Worm (Caenorhabditis elegans) whole organism, young adult: ENCODE data around the gene F55G11.10.

Source experiments
- B0019.2 ChIP-seq: fragments of 200-800 bp; sonication (Bioruptor generic); conservative IDR thresholded peaks from 2 replicates; pipeline ENCODE4 v1.3.6; 2022; ENCODE audit warnings: missing genetic modification reagents, missing genetic modification characterization, missing compliant biosample characterization
- D2030.7 ChIP-seq: fragments of 200-800 bp; sonication (Bioruptor generic); IDR thresholded peaks from 2 replicates; pipeline ENCODE4 v1.3.6; 2022; ENCODE audit warnings: missing genetic modification reagents, missing genetic modification characterization, missing compliant biosample characterization
- F33H1.4 ChIP-seq: fragments of 200-800 bp; sonication (Bioruptor generic); IDR thresholded peaks from 2 replicates; pipeline ENCODE4 v1.3.6; 2022; ENCODE audit warnings: missing genetic modification reagents, missing genetic modification characterization, missing compliant biosample characterization
- F37B4.10 ChIP-seq: fragments of 200-800 bp; sonication (Bioruptor generic); IDR thresholded peaks from 2 replicates; pipeline ENCODE4 v1.3.6; 2022; ENCODE audit warnings: missing genetic modification characterization, missing compliant biosample characterization
- Y53F4B.3 ChIP-seq: fragments of 200-800 bp; sonication (Bioruptor generic); IDR thresholded peaks from 2 replicates; pipeline ENCODE4 v1.3.6; 2022; ENCODE audit warnings: missing genetic modification reagents, missing genetic modification characterization, missing compliant biosample characterization
- Y53G8AR.9 ChIP-seq: fragments of 200-800 bp; sonication (Bioruptor generic); conservative IDR thresholded peaks from 2 replicates; pipeline ENCODE4 v1.3.6; 2022; ENCODE audit warnings: missing genetic modification reagents, missing genetic modification characterization, missing compliant biosample characterization
- Y79H2A.3 ChIP-seq: fragments of 200-800 bp; sonication (Bioruptor generic); conservative IDR thresholded peaks from 2 replicates; pipeline ENCODE4 v1.3.6; 2022; ENCODE audit warnings: missing genetic modification reagents, missing genetic modification characterization, missing compliant biosample characterization
- cebp-1 ChIP-seq, 2 experiments: fragments of 200-800 bp in 1 of 2; sonication (Bioruptor generic) in 1 of 2; sonication (generic microtip) in 1 of 2; IDR thresholded peaks in 1 of 2; optimal IDR thresholded peaks in 1 of 2; 2 replicates each; pipeline versions ENCODE4 v1.3.6 to Lab custom; 2017 to 2022; ENCODE audit warnings: missing compliant biosample characterization in 2 of 2, missing genetic modification characterization in 2 of 2, mild to moderate bottlenecking in 1 of 2, missing genetic modification reagents in 1 of 2, moderate library complexity in 1 of 2
- ceh-100 ChIP-seq: fragments of 200-800 bp; sonication (Bioruptor generic); IDR thresholded peaks from 2 replicates; pipeline ENCODE4 v1.3.6; 2022; ENCODE audit warnings: missing genetic modification reagents, missing genetic modification characterization, missing compliant biosample characterization
- ceh-79 ChIP-seq: sonication (generic microtip); optimal IDR thresholded peaks from 2 replicates; lab custom pipeline; 2017; ENCODE audit warnings: mild to moderate bottlenecking, missing genetic modification characterization, missing compliant biosample characterization
- egl-44 ChIP-seq: fragments of 200-800 bp; sonication (Bioruptor generic); IDR thresholded peaks from 2 replicates; pipeline ENCODE4 v1.3.6; 2022; ENCODE audit warnings: missing genetic modification reagents, missing genetic modification characterization, missing compliant biosample characterization
- hlh-26 ChIP-seq: fragments of 200-800 bp; sonication (Bioruptor generic); conservative IDR thresholded peaks from 2 replicates; pipeline ENCODE4 v1.3.6; 2022; ENCODE audit warnings: missing genetic modification reagents, missing genetic modification characterization, missing compliant biosample characterization
- let-607 ChIP-seq, 2 experiments: fragments of 200-800 bp in 1 of 2; sonication (Bioruptor generic) in 1 of 2; sonication (generic microtip) in 1 of 2; optimal IDR thresholded peaks; 2 replicates each; lab custom pipeline; 2016 to 2018; ENCODE audit warnings: mild to moderate bottlenecking in 2 of 2, missing compliant biosample characterization in 2 of 2, missing genetic modification characterization in 2 of 2, moderate library complexity in 2 of 2, missing genotype in 1 of 2
- lin-26 ChIP-seq: fragments of 200-800 bp; sonication (Bioruptor generic); IDR thresholded peaks from 2 replicates; pipeline ENCODE4 v1.3.6; 2022; ENCODE audit warnings: missing genetic modification reagents, missing genetic modification characterization, missing compliant biosample characterization
- lin-54 ChIP-seq: fragments of 200-800 bp; sonication (Bioruptor generic); optimal IDR thresholded peaks from 2 replicates; lab custom pipeline; 2018; ENCODE audit warnings: mild to moderate bottlenecking, missing genetic modification characterization, missing compliant biosample characterization
- lir-1 ChIP-seq: fragments of 200-800 bp; sonication (Bioruptor generic); conservative IDR thresholded peaks from 2 replicates; pipeline ENCODE4 v1.3.6; 2022; ENCODE audit warnings: missing genetic modification reagents, missing genetic modification characterization, missing compliant biosample characterization
- nhr-120 ChIP-seq: fragments of 200-800 bp; sonication (Bioruptor generic); IDR thresholded peaks from 2 replicates; pipeline ENCODE4 v1.3.6; 2022; ENCODE audit warnings: missing genetic modification characterization, missing compliant biosample characterization
- nhr-179 ChIP-seq: sonication (generic microtip); optimal IDR thresholded peaks from 2 replicates; lab custom pipeline; 2016; ENCODE audit warnings: mild to moderate bottlenecking, missing genetic modification characterization, missing compliant biosample characterization
- nhr-27 ChIP-seq: fragments of 200-800 bp; sonication (Bioruptor generic); optimal IDR thresholded peaks from 2 replicates; lab custom pipeline; 2018; ENCODE audit warnings: mild to moderate bottlenecking, missing genetic modification characterization, moderate library complexity, missing compliant biosample characterization
- nhr-80 ChIP-seq: sonication (generic microtip); optimal IDR thresholded peaks from 2 replicates; lab custom pipeline; 2016; ENCODE audit warnings: missing genetic modification characterization, missing compliant biosample characterization
- snpc-4 ChIP-seq, 5 experiments: fragments of 150-350 bp in 1 of 5; sonication (generic microtip) in 4 of 5; optimal IDR thresholded peaks; 2 replicates each; lab custom pipeline; 2014 to 2018; ENCODE audit warnings: missing genetic modification characterization in 5 of 5, missing biosample characterization in 3 of 5, antibody characterized with exemption in 2 of 5, mild to moderate bottlenecking in 2 of 5, missing compliant biosample characterization in 2 of 5, missing genotype in 2 of 5, moderate library complexity in 2 of 5, missing genetic modification reagents in 1 of 5
- ztf-18 ChIP-seq: sonication (generic microtip); optimal IDR thresholded peaks from 2 replicates; lab custom pipeline; 2016; ENCODE audit warnings: missing genotype, mild to moderate bottlenecking, missing genetic modification characterization, missing compliant biosample characterization
- ztf-6 ChIP-seq: fragments of 200-800 bp; sonication (Bioruptor generic); IDR thresholded peaks from 2 replicates; pipeline ENCODE4 v1.3.6; 2022; ENCODE audit warnings: missing genetic modification reagents, missing genetic modification characterization, missing compliant biosample characterization

Gene F55G11.10

DNA sequence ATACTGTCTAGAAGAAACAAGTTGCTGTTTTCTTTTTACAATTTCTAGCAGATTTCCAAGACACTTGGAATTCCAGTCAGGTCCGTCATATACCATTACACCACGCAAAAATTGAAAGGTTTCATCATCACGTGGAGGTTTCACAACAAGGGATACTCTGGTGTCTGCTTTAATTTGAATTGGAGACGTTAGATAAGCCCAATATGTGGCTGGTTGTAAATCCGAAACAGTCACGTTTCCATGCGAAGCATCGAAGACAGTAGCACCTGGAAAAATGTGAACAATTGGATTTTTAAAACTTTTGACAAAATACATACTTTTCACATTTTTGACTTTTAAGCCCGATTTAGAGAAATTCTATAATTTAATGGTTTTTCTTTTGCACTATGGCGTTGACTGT is 42.1 kb downstream of the F55G11.10 start:
- no peak for TF ChIP-seq hlh-26
- no peak for TF ChIP-seq ceh-79 (tag; lab: Kevin White, UChicago)
- TF ChIP-seq Y53F4B.3 (GFP tag; lab: Robert Waterston, UW): no peak
- TF ChIP-seq B0019.2: no peak

DNA sequence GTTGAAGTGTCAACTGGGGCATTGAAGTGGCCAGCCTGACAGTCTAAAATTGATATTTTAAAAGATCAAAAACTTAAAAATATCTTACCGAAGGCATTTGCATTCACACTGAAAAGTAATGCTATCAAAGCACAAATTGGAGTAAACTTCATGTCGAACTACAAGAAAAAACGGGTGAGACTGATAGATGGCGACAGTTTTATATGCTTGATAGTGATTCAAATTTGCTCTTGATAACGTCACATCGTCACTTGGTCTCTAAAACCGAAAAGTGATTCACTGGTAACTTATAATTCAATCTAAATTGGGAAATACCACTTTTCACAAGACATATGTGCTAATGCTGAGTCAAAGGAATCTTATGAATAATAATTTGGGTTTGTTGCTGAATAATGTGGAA is 43.1 kb downstream of the F55G11.10 start, which contains the start of gene K10D11.5:
Gene K10D11.5 (minus strand): TSS at position 215 of the 400 bp plus-strand sequence.
- TF ChIP-seq D2030.7 (GFP tag; lab: Robert Waterston, UW): no peak
- peak in 1 of 2 experiments; percentile 60 for TF ChIP-seq let-607 (tag; optimal IDR thresholded peaks at IDR 0.05; lab: Kevin White, UChicago)
- TF ChIP-seq lin-26 (GFP tag; lab: Robert Waterston, UW): no peak
- TF ChIP-seq nhr-80 (tag; lab: Kevin White, UChicago): peak; percentile 71
- TF ChIP-seq, all 124 proteins: peak for 2

DNA sequence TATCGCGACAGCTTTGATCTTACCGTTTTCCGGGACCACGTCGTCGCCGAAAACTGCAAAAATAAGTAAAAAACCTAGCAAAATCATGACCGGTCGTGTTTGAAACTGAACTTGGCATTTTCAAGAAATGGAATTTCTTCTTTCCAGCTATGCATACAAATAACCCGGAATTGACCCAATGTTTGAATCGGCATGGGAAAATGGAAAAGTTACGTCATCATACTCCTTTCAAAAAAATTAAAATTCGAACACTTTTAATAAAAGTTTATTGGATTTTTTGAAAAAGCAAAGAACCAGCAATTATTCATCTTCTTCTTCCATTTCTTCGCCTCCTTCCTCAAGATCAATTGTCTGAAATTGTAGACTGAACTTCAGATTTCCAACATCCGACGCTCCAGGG is 45.8 kb downstream of the F55G11.10 start, which contains the start of gene K10D11.4:
Gene K10D11.4 (minus strand): TSS at position 101 of the 400 bp plus-strand sequence.
- TF ChIP-seq hlh-26 (no peak), cebp-1 (GFP tag; IDR thresholded peaks at IDR 0.05; lab: Robert Waterston, UW) (no peak), cebp-1 (tag; optimal IDR thresholded peaks at IDR 0.05; lab: Kevin White, UChicago) (no peak), ceh-100 (no peak)
- TF ChIP-seq, all 124 proteins: peak for 0

DNA sequence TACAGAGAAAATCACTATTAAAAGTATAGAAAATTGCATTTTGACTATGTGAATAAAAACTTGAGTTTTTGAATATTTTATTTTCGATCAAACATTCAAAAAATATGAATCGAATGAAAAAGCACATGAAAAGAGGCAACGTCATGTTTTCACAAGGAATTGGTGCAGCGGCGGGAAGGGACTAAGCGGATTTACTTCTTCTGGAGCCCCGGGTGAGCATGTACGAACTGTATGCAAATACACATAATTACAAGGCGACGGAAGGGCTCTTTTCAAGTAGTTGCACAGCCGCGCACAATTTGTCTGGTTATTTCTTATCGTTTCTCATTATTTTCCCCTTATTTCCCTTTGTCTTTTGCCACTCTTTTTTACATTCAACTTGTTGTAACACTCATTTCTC is 47.3 kb downstream of the F55G11.10 start, which contains the start of gene K10D11.7:
Gene K10D11.7 (minus strand): TSS at position 101 of the 400 bp plus-strand sequence.
- TF ChIP-seq ztf-6 (GFP tag; lab: Robert Waterston, UW) (no peak), nhr-179 (no peak), nhr-27 (tag; lab: Kevin White, UChicago) (no peak), Y79H2A.3 (GFP tag; lab: Robert Waterston, UW) (no peak), ztf-18 (tag; lab: Kevin White, UChicago) (no peak), F37B4.10 (no peak)
- TF ChIP-seq, all 124 proteins: peak for 0

DNA sequence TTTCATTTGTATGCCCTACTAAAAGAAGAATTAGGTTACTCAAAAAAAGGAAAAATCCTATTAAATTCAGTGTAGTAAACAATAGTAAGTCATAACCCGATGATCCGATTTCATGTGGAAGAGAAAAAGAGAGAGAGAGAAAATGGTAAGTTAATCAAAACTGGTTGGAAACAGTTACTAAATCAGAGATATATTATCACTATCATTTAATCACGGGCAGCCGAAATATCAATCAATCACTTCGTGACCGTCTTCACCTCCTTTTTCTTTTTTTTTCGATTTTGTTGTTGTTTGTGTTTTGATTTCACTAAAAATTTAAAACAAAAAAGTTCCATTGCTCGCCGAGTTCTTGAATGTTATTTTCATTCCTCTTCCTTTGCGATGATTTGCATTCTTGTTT is 49.0 kb downstream of the F55G11.10 start:
- TF ChIP-seq nhr-120 (GFP tag; lab: Robert Waterston, UW) (no peak), Y53G8AR.9 (GFP tag; lab: Robert Waterston, UW) (no peak), snpc-4 (GFP tag; optimal IDR thresholded peaks at IDR 0.05; lab: Kevin White, UChicago) (no peak), snpc-4 (tag; optimal IDR thresholded peaks at IDR 0.05; lab: Kevin White, UChicago) (no peak), egl-44 (no peak), lir-1 (GFP tag; lab: Robert Waterston, UW) (no peak), F33H1.4 (no peak), lin-54 (GFP tag; lab: Kevin White, UChicago) (no peak)

DNA sequence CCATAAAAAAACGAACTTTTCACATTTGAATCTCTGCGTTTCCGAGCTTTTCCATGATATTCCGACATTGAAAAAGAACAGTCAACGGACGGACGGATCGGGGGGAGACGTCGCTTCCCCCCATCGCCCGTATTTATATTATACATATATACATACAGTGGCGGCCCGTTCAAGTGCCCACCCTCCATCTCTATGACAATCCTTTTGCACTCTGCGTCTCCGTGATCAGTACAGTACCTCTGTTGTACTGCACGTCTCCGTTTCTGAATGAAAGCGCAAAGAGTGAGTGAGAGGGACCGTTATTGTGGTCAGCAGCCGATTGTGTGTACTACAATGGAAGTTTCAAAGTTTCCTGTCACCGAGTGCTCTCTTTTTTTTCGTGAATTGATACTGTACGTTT is 50.5 kb downstream of the F55G11.10 start:
- no peak for TF ChIP-seq nhr-27 (tag; lab: Kevin White, UChicago)
- TF ChIP-seq ceh-79 (tag; lab: Kevin White, UChicago): no peak
